Worm (Caenorhabditis elegans): ENCODE data around the gene K12G11.6.

- TF ChIP-seq irx-1 (tag; optimal IDR thresholded peaks at IDR 0.05) (peak; percentile 13), unc-62 (GFP tag; optimal IDR thresholded peaks at IDR 0.05) (no peak), lin-15B (tag; optimal IDR thresholded peaks at IDR 0.05) (no peak), nhr-76 (tag; optimal IDR thresholded peaks at IDR 0.05) (no peak), nhr-11 (tag; optimal IDR thresholded peaks at IDR 0.05) (no peak), fkh-10 (GFP tag; optimal IDR thresholded peaks at IDR 0.05) (no peak), pag-3 (tag; optimal IDR thresholded peaks at IDR 0.05; ENCODE audit: borderline replicate concordance, insufficient read depth) (no peak), egl-27 (tag; optimal IDR thresholded peaks at IDR 0.05) (no peak)
Observed at ce11 chrV:11885939-11886338, 8.2 kb upstream of the K12G11.6 start.
